Worm (Caenorhabditis elegans): Measurements from ENCODE around the gene ZK1320.5.

ZK1320.5 gene

DNA sequence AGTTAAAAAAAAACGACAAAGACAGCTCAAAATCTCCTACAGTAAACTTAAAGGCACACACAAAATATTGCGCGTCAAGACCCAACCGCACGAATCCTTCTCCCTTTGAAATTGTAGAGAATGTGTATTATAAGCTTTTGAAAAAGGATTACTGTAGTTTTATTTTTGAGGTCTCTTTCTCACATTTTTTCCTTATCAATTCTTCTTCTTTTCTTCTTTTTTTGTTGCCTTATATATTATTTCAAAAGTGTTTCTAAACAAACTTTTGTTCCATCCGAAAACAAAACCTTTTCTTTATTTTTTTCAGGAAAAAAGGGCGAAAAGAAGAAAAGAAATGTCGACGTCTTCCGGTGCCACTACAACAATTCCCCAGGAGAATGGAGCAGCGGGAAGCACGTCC lies 15.0 kb upstream of the ZK1320.5 start, which contains the start of gene ZK1320.13:
ZK1320.13 (plus strand) TSS at position 301 of the 400 bp plus-strand sequence.
- no peak for TF ChIP-seq D2030.7 (GFP tag; IDR thresholded peaks at IDR 0.05)
- TF ChIP-seq lin-35 (GFP tag; optimal IDR thresholded peaks at IDR 0.05) = no peak
- no peak for TF ChIP-seq nfyb-1 (GFP tag; IDR thresholded peaks at IDR 0.05)
- no peak for TF ChIP-seq egl-18 (GFP tag; IDR thresholded peaks at IDR 0.05)
- no peak for TF ChIP-seq ZK185.1 (tag; optimal IDR thresholded peaks at IDR 0.05; ENCODE audit: poor library complexity, severe bottlenecking)
- no peak for TF ChIP-seq nfya-1 (tag; optimal IDR thresholded peaks at IDR 0.05; ENCODE audit: borderline replicate concordance, insufficient read depth)
- no peak for TF ChIP-seq repo-1 (tag; optimal IDR thresholded peaks at IDR 0.05)

DNA sequence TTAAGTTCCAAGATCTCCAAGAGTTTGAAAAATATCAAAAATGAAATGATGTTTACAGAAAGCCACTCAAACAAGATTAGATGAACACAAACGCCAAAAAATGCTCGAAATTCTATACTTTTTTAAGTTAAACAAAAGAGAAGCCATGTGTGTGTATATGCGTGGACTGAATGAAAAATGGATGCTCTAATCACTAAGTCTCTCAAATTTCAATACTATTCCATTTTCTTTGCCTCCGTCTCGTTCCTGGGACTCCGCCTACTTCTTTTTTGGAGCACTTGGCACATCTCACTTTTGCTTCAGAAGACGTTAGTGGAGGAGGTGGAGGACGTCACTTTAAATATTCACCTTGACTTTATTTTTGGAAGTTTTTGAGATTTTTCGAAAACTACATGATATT lies 14.4 kb upstream of the ZK1320.5 start:
- TF ChIP-seq B0336.3 (GFP tag; IDR thresholded peaks at IDR 0.05) (no peak), madf-6 (GFP tag; IDR thresholded peaks at IDR 0.05) (no peak), hrde-1 (tag; optimal IDR thresholded peaks at IDR 0.05; ENCODE audit: borderline replicate concordance) (no peak), hmg-1.2 (GFP tag; IDR thresholded peaks at IDR 0.05) (peak; percentile 61)

DNA sequence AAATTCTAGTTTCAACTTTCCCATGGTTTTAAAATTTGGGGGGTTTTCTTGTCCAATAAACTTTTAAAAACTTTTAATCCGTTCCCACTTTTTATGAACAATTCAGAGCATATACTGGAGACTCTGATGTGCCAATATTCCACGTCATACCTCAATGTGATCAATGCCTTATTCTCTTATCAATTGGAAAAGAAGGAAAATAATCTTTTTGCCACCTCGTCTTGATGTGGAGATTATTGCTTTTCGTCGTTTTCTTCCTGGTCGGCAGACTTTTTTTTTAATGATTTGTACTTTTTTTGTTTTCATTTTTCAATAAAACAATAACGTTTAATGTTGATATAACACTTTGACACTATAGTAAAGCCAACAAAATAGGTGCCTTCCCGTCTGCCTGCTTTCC lies 12.0 kb upstream of the ZK1320.5 start:
- TF ChIP-seq ceh-58 (GFP tag; IDR thresholded peaks at IDR 0.05) (no peak), let-607 (tag; optimal IDR thresholded peaks at IDR 0.05) (peak in 1 of 2 experiments; percentile 22), Y53F4B.3 (GFP tag; IDR thresholded peaks at IDR 0.05) (no peak), nhr-80 (tag; optimal IDR thresholded peaks at IDR 0.05) (peak; percentile 66)

DNA sequence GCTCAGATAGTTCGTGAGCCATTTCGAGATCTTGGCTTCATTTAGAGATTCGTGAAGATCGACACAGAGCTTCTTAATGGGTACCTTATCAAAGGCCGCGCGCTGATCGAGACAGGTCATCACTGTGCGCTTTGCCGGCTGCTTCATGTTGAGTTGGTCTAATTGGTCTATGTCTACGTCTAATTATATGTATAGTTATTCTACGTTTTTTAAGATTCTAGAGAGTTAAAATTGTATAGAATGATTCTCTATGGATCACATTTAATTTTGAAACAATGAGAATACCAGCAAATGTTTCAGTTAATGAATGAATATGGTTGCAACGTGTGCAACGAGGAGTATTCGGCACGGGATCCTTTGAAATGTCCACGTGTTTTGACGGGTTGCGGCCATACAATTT lies 9.2 kb upstream of the ZK1320.5 start, which contains the start of gene arc-1:
arc-1 (plus strand) TSS at position 301 of the 400 bp plus-strand sequence.
- TF ChIP-seq F39B2.1 (GFP tag; IDR thresholded peaks at IDR 0.05) (no peak), ceh-40 (GFP tag; IDR thresholded peaks at IDR 0.05) (no peak), F55B11.4 (tag; optimal IDR thresholded peaks at IDR 0.05; ENCODE audit: borderline replicate concordance, insufficient read depth) (no peak), rec-8 (tag; optimal IDR thresholded peaks at IDR 0.05) (no peak), ztf-3 (GFP tag; optimal IDR thresholded peaks at IDR 0.05) (no peak)

DNA sequence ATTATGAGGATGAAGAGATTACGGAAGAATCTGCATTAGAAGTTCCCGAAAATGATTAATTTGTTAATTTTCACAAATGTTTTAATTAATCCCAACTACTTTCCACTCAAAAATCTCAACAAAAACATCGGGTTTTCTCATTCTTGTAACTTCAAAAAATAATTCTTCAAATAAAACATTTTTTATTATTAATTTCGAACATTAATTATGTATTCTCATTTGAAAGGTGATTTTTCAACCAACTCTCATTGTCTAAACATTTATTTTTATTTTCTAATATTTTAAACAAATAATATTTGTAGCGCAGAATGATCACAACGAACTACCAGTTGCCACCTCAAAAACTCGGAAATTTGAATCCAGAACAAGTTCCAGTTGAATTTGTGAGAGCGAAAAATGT lies 5.8 kb upstream of the ZK1320.5 start, which contains the start of gene ZK1320.7:
ZK1320.7 (plus strand) TSS at position 301 of the 400 bp plus-strand sequence.
- TF ChIP-seq ztf-18 (tag; optimal IDR thresholded peaks at IDR 0.05) (no peak), him-1 (tag; optimal IDR thresholded peaks at IDR 0.05) (no peak), mcd-1 (GFP tag; IDR thresholded peaks at IDR 0.05) (no peak), cebp-2 (GFP tag; IDR thresholded peaks at IDR 0.05) (no peak), sea-2 (GFP tag; IDR thresholded peaks at IDR 0.05) (no peak), madf-10 (tag; optimal IDR thresholded peaks at IDR 0.05) (no peak), Y95B8A.8 (GFP tag; IDR thresholded peaks at IDR 0.05) (no peak), B0035.1 (tag; optimal IDR thresholded peaks at IDR 0.05) (no peak), hmg-1.2 (GFP tag; IDR thresholded peaks at IDR 0.05) (no peak), bed-2 (GFP tag; IDR thresholded peaks at IDR 0.05) (no peak), hlh-26 (GFP tag; conservative IDR thresholded peaks at IDR 0.05) (no peak), aptf-2 (GFP tag; conservative IDR thresholded peaks at IDR 0.05) (no peak), ceh-100 (GFP tag; IDR thresholded peaks at IDR 0.05) (no peak), dpff-1 (tag; optimal IDR thresholded peaks at IDR 0.05) (no peak), F23B12.7 (tag; optimal IDR thresholded peaks at IDR 0.05; ENCODE audit: insufficient read depth) (no peak), nhr-90 (tag; optimal IDR thresholded peaks at IDR 0.05) (no peak), snpc-1.3 (tag; optimal IDR thresholded peaks at IDR 0.05; ENCODE audit: insufficient read depth) (no peak), zim-3 (tag; optimal IDR thresholded peaks at IDR 0.05) (no peak), rec-8 (tag; optimal IDR thresholded peaks at IDR 0.05) (no peak), snpc-1.1 (tag; optimal IDR thresholded peaks at IDR 0.05; ENCODE audit: insufficient read depth) (no peak)
